Worm (Caenorhabditis elegans) whole organism, late embryonic: ENCODE measurements around the gene gsto-3.

Experiments used
- C38D4.7 ChIP-seq: fragments of 200-800 bp; sonication (Bioruptor generic); optimal IDR thresholded peaks from 2 replicates; lab custom pipeline; 2018; ENCODE audit warnings: mild to moderate bottlenecking, missing genetic modification characterization, moderate library complexity, missing compliant biosample characterization
- ceh-6 ChIP-seq: fragments of 200-800 bp; sonication (Bioruptor generic); optimal IDR thresholded peaks from 2 replicates; lab custom pipeline; 2018; ENCODE audit warnings: mild to moderate bottlenecking, missing genetic modification characterization, missing compliant biosample characterization
- ceh-9 ChIP-seq: sonication (generic microtip); optimal IDR thresholded peaks from 2 replicates; lab custom pipeline; 2016; ENCODE audit warnings: mild to moderate bottlenecking, missing genetic modification characterization, inconsistent platforms, missing compliant biosample characterization
- elt-4 ChIP-seq: sonication (generic microtip); optimal IDR thresholded peaks from 2 replicates; lab custom pipeline; 2016; ENCODE audit warnings: missing genetic modification characterization, missing compliant biosample characterization
- fax-1 ChIP-seq: sonication (generic microtip); optimal IDR thresholded peaks from 2 replicates; lab custom pipeline; 2016; ENCODE audit warnings: missing genotype, missing genetic modification characterization, missing compliant biosample characterization
- fkh-10 ChIP-seq: fragments of 150-350 bp; optimal IDR thresholded peaks from 2 replicates; lab custom pipeline; 2014; ENCODE audit warnings: missing biosample characterization, missing genetic modification reagents, missing genetic modification characterization
- hlh-13 ChIP-seq: fragments of 200-800 bp; sonication (Bioruptor generic); optimal IDR thresholded peaks from 2 replicates; lab custom pipeline; 2018; ENCODE audit warnings: mild to moderate bottlenecking, missing genetic modification characterization, missing compliant biosample characterization
- nhr-11 ChIP-seq: fragments of 150-350 bp; optimal IDR thresholded peaks from 2 replicates; lab custom pipeline; 2014; ENCODE audit warnings: missing biosample characterization, missing genetic modification characterization
- pqm-1 ChIP-seq: sonication (generic microtip); optimal IDR thresholded peaks from 2 replicates; lab custom pipeline; 2016; ENCODE audit warnings: missing genetic modification characterization, missing compliant biosample characterization
- rnt-1 ChIP-seq: sonication (generic microtip); optimal IDR thresholded peaks from 2 replicates; lab custom pipeline; 2016; ENCODE audit warnings: missing genetic modification characterization, missing compliant biosample characterization
- syd-9 ChIP-seq: sonication (generic microtip); optimal IDR thresholded peaks from 2 replicates; lab custom pipeline; 2016; ENCODE audit warnings: mild to moderate bottlenecking, missing genetic modification characterization, moderate library complexity, missing compliant biosample characterization

ce11 chrIII:423875-424274, 42.8 kb upstream of the gsto-3 start:
- TF ChIP-seq syd-9 (tag; lab: Kevin White, UChicago) (no peak), fax-1 (tag; lab: Kevin White, UChicago) (no peak), hlh-13 (GFP tag; lab: Kevin White, UChicago) (no peak), fkh-10 (GFP tag; lab: Kevin White, UChicago) (no peak), ceh-9 (tag; lab: Kevin White, UChicago) (no peak), C38D4.7 (GFP tag; lab: Kevin White, UChicago) (no peak), pqm-1 (tag; lab: Kevin White, UChicago) (no peak), elt-4 (tag; lab: Kevin White, UChicago) (no peak), rnt-1 (tag; lab: Kevin White, UChicago) (no peak), ceh-6 (no peak), nhr-11 (tag; lab: Kevin White, UChicago) (no peak)
